Fruit fly (Drosophila melanogaster) whole organism, embryonic: ENCODE measurements around the gene blp.

ENCODE experiments used
- CG11696 ChIP-seq: fragments of 200-800 bp; sonication (Bioruptor generic); IDR thresholded peaks from 2 replicates; pipeline ENCODE4 v1.3.6; 2022; ENCODE audit warnings: missing biosample characterization, missing genetic modification characterization
- CG12942 ChIP-seq: fragments of 200-800 bp; sonication (Bioruptor generic); optimal IDR thresholded peaks from 3 replicates; lab custom pipeline; 2016; ENCODE audit warnings: missing biosample characterization, missing genetic modification characterization
- CG13287 ChIP-seq: fragments of 200-800 bp; sonication (Bioruptor generic); IDR thresholded peaks from 2 replicates; pipeline ENCODE4 v1.3.6; 2022; ENCODE audit warnings: missing biosample characterization, missing genetic modification characterization; ENCODE audit not compliant: partially characterized antibody
- CG14710 ChIP-seq: fragments of 200-800 bp; sonication (Bioruptor generic); optimal IDR thresholded peaks from 3 replicates; lab custom pipeline; 2019; ENCODE audit warnings: missing biosample characterization, mild to moderate bottlenecking, missing genetic modification characterization, moderate library complexity
- CG16813 ChIP-seq: fragments of 200-800 bp; sonication (Bioruptor generic); IDR thresholded peaks from 3 replicates; pipeline ENCODE4 v1.3.6; 2022; ENCODE audit warnings: missing biosample characterization, missing genetic modification characterization; ENCODE audit not compliant: partially characterized antibody
- CG2116 ChIP-seq: fragments of 200-800 bp; sonication (Bioruptor generic); optimal IDR thresholded peaks from 3 replicates; lab custom pipeline; 2018; ENCODE audit warnings: missing biosample characterization, mild to moderate bottlenecking, missing genetic modification characterization
- CG31388 ChIP-seq: fragments of 200-800 bp; sonication (Bioruptor generic); optimal IDR thresholded peaks from 2 replicates; lab custom pipeline; 2016; ENCODE audit warnings: missing biosample characterization, missing genetic modification characterization
- CG31441 ChIP-seq: fragments of 200-800 bp; sonication (Bioruptor generic); IDR thresholded peaks from 2 replicates; pipeline ENCODE4 v1.3.6; 2022; ENCODE audit warnings: missing biosample characterization, missing genetic modification characterization
- CG33557 ChIP-seq: fragments of 200-800 bp; sonication (Bioruptor generic); optimal IDR thresholded peaks from 2 replicates; lab custom pipeline; 2019; ENCODE audit warnings: missing biosample characterization, mild to moderate bottlenecking, missing genetic modification characterization, moderate library complexity
- CG4328 ChIP-seq: fragments of 200-800 bp; sonication (Bioruptor generic); optimal IDR thresholded peaks from 3 replicates; lab custom pipeline; 2017; ENCODE audit warnings: missing biosample characterization, missing genetic modification reagents, missing genetic modification characterization
- CG4617 ChIP-seq: fragments of 200-800 bp; sonication (Bioruptor generic); optimal IDR thresholded peaks from 3 replicates; lab custom pipeline; 2016; ENCODE audit warnings: missing biosample characterization, missing genetic modification characterization, borderline replicate concordance
- CG6175 ChIP-seq: fragments of 200-800 bp; sonication (Bioruptor generic); IDR thresholded peaks from 3 replicates; pipeline ENCODE4 v1.3.6; 2022; ENCODE audit warnings: missing biosample characterization, missing genetic modification characterization
- CG7987 ChIP-seq: fragments of 200-800 bp; sonication (Bioruptor generic); optimal IDR thresholded peaks from 2 replicates; lab custom pipeline; 2018; ENCODE audit warnings: missing biosample characterization, mild to moderate bottlenecking, missing genetic modification characterization, moderate library complexity
- CG8388 ChIP-seq: fragments of 200-800 bp; sonication (Bioruptor generic); optimal IDR thresholded peaks from 2 replicates; lab custom pipeline; 2019; ENCODE audit warnings: missing biosample characterization, mild to moderate bottlenecking, missing genetic modification characterization, moderate library complexity
- CG9609 ChIP-seq: fragments of 200-800 bp; sonication (Bioruptor generic); optimal IDR thresholded peaks from 3 replicates; lab custom pipeline; 2016; ENCODE audit warnings: missing biosample characterization, missing genetic modification characterization
- CG9797 ChIP-seq: fragments of 200-800 bp; sonication (Bioruptor generic); optimal IDR thresholded peaks from 3 replicates; lab custom pipeline; 2018; ENCODE audit warnings: missing biosample characterization, mild to moderate bottlenecking, missing genetic modification characterization
- CG9932 ChIP-seq: fragments of 200-800 bp; sonication (Bioruptor generic); IDR thresholded peaks from 2 replicates; pipeline ENCODE4 v1.3.6; 2022; ENCODE audit warnings: missing biosample characterization, missing genetic modification characterization
- Dbx ChIP-seq: fragments of 200-800 bp; sonication (Bioruptor generic); IDR thresholded peaks from 3 replicates; pipeline ENCODE4 v1.3.6; 2022; ENCODE audit warnings: missing biosample characterization, missing genetic modification characterization
- Dfd ChIP-seq, 2 experiments: fragments of >200 bp; optimal IDR thresholded peaks; 2 replicates each; lab custom pipeline; 2017; ENCODE audit warnings: missing biosample characterization in 2 of 2, missing genetic modification characterization in 2 of 2
- Dll ChIP-seq: fragments of 200-800 bp; sonication (Bioruptor generic); IDR thresholded peaks from 4 replicates; pipeline ENCODE4 v1.3.6; 2022; ENCODE audit warnings: missing biosample characterization, missing genetic modification characterization; ENCODE audit not compliant: partially characterized antibody
- Dp ChIP-seq: fragments of 200-800 bp; sonication (Bioruptor generic); optimal IDR thresholded peaks from 2 replicates; lab custom pipeline; 2018; ENCODE audit warnings: missing biosample characterization, mild to moderate bottlenecking, missing genetic modification characterization, moderate library complexity
- ERR ChIP-seq: fragments of 200-800 bp; sonication (Bioruptor generic); optimal IDR thresholded peaks from 2 replicates; lab custom pipeline; 2016; ENCODE audit warnings: missing biosample characterization, missing genetic modification characterization
- Fer2 ChIP-seq: fragments of 200-800 bp; sonication (Bioruptor generic); optimal IDR thresholded peaks from 2 replicates; lab custom pipeline; 2018; ENCODE audit warnings: missing biosample characterization, mild to moderate bottlenecking, missing genetic modification characterization, moderate library complexity
- HmgD ChIP-seq: fragments of 200-800 bp; sonication (Bioruptor generic); optimal IDR thresholded peaks from 3 replicates; lab custom pipeline; 2016; ENCODE audit warnings: missing biosample characterization, missing genetic modification characterization
- HmgZ ChIP-seq: fragments of 200-800 bp; sonication (Bioruptor generic); optimal IDR thresholded peaks from 2 replicates; lab custom pipeline; 2018; ENCODE audit warnings: missing biosample characterization, mild to moderate bottlenecking, missing genetic modification characterization
- Hsf ChIP-seq: fragments of 200-800 bp; sonication (Bioruptor generic); optimal IDR thresholded peaks from 3 replicates; lab custom pipeline; 2016; ENCODE audit warnings: missing biosample characterization, missing genetic modification characterization
- MBD-R2 ChIP-seq: fragments of 200-800 bp; sonication (Bioruptor generic); IDR thresholded peaks from 2 replicates; pipeline ENCODE4 v1.3.6; 2022; ENCODE audit warnings: missing biosample characterization, missing genetic modification characterization
- MTF-1 ChIP-seq: fragments of 200-800 bp; sonication (Bioruptor generic); optimal IDR thresholded peaks from 2 replicates; lab custom pipeline; 2018; ENCODE audit warnings: missing biosample characterization, mild to moderate bottlenecking, missing genetic modification characterization, borderline replicate concordance
- NFAT ChIP-seq: fragments of 200-800 bp; sonication (Bioruptor generic); IDR thresholded peaks from 2 replicates; pipeline ENCODE4 v1.3.6; 2022; ENCODE audit warnings: missing biosample characterization, missing genetic modification characterization
- Rfx ChIP-seq: fragments of 200-800 bp; sonication (Bioruptor generic); IDR thresholded peaks from 2 replicates; pipeline ENCODE4 v1.3.6; 2022; ENCODE audit warnings: missing biosample characterization, missing genetic modification characterization
- Vsx1 ChIP-seq: fragments of 200-800 bp; sonication (Bioruptor generic); optimal IDR thresholded peaks from 2 replicates; lab custom pipeline; 2017; ENCODE audit warnings: missing biosample characterization, mild to moderate bottlenecking, missing genetic modification characterization, missing genetic modification reagents
- Xbp1 ChIP-seq: fragments of 200-800 bp; sonication (Bioruptor generic); optimal IDR thresholded peaks from 3 replicates; lab custom pipeline; 2016; ENCODE audit warnings: missing biosample characterization, mild to moderate bottlenecking, missing genetic modification characterization
- YL-1 ChIP-seq: fragments of 200-800 bp; sonication (Bioruptor generic); optimal IDR thresholded peaks from 3 replicates; lab custom pipeline; 2017; ENCODE audit warnings: missing biosample characterization, mild to moderate bottlenecking, missing genetic modification characterization
- ab ChIP-seq: fragments of 200-800 bp; sonication (Bioruptor generic); optimal IDR thresholded peaks from 2 replicates; lab custom pipeline; 2016; ENCODE audit warnings: missing biosample characterization, missing genetic modification characterization
- chn ChIP-seq: fragments of 200-800 bp; sonication (Bioruptor generic); optimal IDR thresholded peaks from 2 replicates; lab custom pipeline; 2016; ENCODE audit warnings: missing biosample characterization, missing genetic modification characterization
- crc ChIP-seq: fragments of 200-800 bp; sonication (Bioruptor generic); optimal IDR thresholded peaks from 2 replicates; lab custom pipeline; 2016; ENCODE audit warnings: missing biosample characterization, missing genetic modification characterization
- emc ChIP-seq: fragments of 200-800 bp; sonication (Bioruptor generic); optimal IDR thresholded peaks from 2 replicates; lab custom pipeline; 2016; ENCODE audit warnings: missing biosample characterization, missing genetic modification characterization
- fu2 ChIP-seq: fragments of 200-800 bp; sonication (Bioruptor generic); optimal IDR thresholded peaks from 2 replicates; lab custom pipeline; 2016; ENCODE audit warnings: missing biosample characterization, missing genetic modification characterization
- gcm ChIP-seq: fragments of 200-800 bp; sonication (Bioruptor generic); optimal IDR thresholded peaks from 2 replicates; lab custom pipeline; 2019; ENCODE audit warnings: missing biosample characterization, mild to moderate bottlenecking, missing genetic modification characterization, moderate library complexity
- kah ChIP-seq: fragments of 200-800 bp; sonication (Bioruptor generic); optimal IDR thresholded peaks from 2 replicates; lab custom pipeline; 2018; ENCODE audit warnings: missing biosample characterization, mild to moderate bottlenecking, missing genetic modification characterization
- nerfin-2 ChIP-seq: fragments of 200-800 bp; sonication (Bioruptor generic); IDR thresholded peaks from 2 replicates; pipeline ENCODE4 v1.3.6; 2022; ENCODE audit warnings: missing biosample characterization, missing genetic modification characterization; ENCODE audit not compliant: partially characterized antibody
- peb ChIP-seq: fragments of 200-800 bp; sonication (Bioruptor generic); IDR thresholded peaks from 2 replicates; pipeline ENCODE4 v1.3.6; 2022; ENCODE audit warnings: missing biosample characterization, missing genetic modification characterization
- pfk ChIP-seq: fragments of 200-800 bp; sonication (Bioruptor generic); optimal IDR thresholded peaks from 2 replicates; lab custom pipeline; 2018; ENCODE audit warnings: missing biosample characterization, mild to moderate bottlenecking, missing genetic modification characterization, moderate library complexity
- prd ChIP-seq, 3 experiments: fragments of >200 bp in 2 of 3; fragments of 200-800 bp in 1 of 3; sonication (Bioruptor generic) in 1 of 3; optimal IDR thresholded peaks in 2 of 3; IDR thresholded peaks in 1 of 3; 2 replicates in 2 of 3; 3 replicates in 1 of 3; pipeline versions ENCODE4 v1.3.6 to Lab custom; 2017 to 2022; ENCODE audit warnings: missing biosample characterization in 1 of 3, missing genetic modification characterization in 1 of 3
- salm ChIP-seq: fragments of 200-800 bp; sonication (Bioruptor generic); optimal IDR thresholded peaks from 2 replicates; lab custom pipeline; 2018; ENCODE audit warnings: missing biosample characterization, mild to moderate bottlenecking, missing genetic modification characterization
- scrt ChIP-seq: fragments of 200-800 bp; sonication (Bioruptor generic); optimal IDR thresholded peaks from 2 replicates; lab custom pipeline; 2018; ENCODE audit warnings: missing biosample characterization, mild to moderate bottlenecking, missing genetic modification characterization, moderate library complexity
- slp2 ChIP-seq: fragments of 200-800 bp; sonication (Bioruptor generic); optimal IDR thresholded peaks from 2 replicates; lab custom pipeline; 2016; ENCODE audit warnings: missing biosample characterization, missing genetic modification characterization
- stwl ChIP-seq: fragments of 200-800 bp; sonication (Bioruptor generic); optimal IDR thresholded peaks from 3 replicates; lab custom pipeline; 2018; ENCODE audit warnings: missing biosample characterization, mild to moderate bottlenecking, missing genetic modification characterization, moderate library complexity
- zfh2 ChIP-seq: fragments of 200-800 bp; sonication (Bioruptor generic); optimal IDR thresholded peaks from 2 replicates; lab custom pipeline; 2016; ENCODE audit warnings: missing biosample characterization, missing genetic modification characterization

Gene blp

DNA sequence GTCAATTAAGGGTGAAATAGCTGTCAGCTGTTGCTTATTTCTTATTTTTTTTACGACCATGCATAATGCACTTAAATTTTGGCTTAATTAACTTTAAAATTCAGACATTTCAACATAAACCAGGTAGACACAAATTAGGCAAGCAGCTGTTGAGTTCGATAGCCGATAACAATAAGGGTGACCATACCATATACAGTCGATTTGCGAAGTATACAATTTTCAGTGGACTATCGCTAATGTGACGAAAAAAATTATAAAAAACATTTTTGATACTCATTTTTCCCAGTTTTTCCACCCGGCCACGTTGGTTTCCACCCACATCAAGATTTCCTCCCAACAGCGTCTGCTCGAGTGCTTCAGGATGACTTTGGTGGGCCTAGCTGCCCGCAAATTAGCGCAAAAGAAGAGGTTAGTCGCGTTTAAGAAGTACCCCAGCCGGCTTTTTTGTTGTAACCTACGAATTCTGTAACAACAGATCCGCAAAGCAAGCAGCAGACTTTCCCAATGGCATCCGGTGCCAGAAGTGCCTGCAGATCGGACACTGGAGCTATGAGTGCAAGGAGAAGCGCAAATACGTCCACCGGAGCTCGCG is 30.1 kb downstream of the blp start, which contains the start of the genes CG4287 and CG5516 (continued):
- TF ChIP-seq CG33557 (GFP tag; lab: Kevin White, UChicago): no peak
- no peak for TF ChIP-seq Rfx (GFP tag; lab: Robert Waterston, UW)
- TF ChIP-seq Vsx1 (GFP tag; lab: Kevin White, UChicago): peak; percentile 52
- peak; percentile 55 for TF ChIP-seq YL-1 (GFP tag; lab: Kevin White, UChicago)
- no peak for TF ChIP-seq Fer2 (tag; lab: Kevin White, UChicago)
- peak; percentile 7 for TF ChIP-seq Hsf (GFP tag; lab: Kevin White, UChicago)
- no peak for TF ChIP-seq peb (GFP tag; lab: Robert Waterston, UW)
- TF ChIP-seq fu2 (GFP tag; lab: Kevin White, UChicago): peak; percentile 24
- peak; percentile 8 for TF ChIP-seq CG9609 (GFP tag; lab: Kevin White, UChicago)
- peak; percentile 17 for TF ChIP-seq CG12942 (GFP tag; lab: Kevin White, UChicago)
- no peak for TF ChIP-seq CG7987 (GFP tag; lab: Kevin White, UChicago)
- no peak for TF ChIP-seq salm (tag; lab: Kevin White, UChicago)
- peak; percentile 46 for TF ChIP-seq Xbp1 (GFP tag; lab: Kevin White, UChicago)
- TF ChIP-seq CG11696 (GFP tag; lab: Robert Waterston, UW): no peak
- TF ChIP-seq chn (GFP tag; lab: Kevin White, UChicago): peak; percentile 25
- TF ChIP-seq MBD-R2 (GFP tag; lab: Robert Waterston, UW): peak; percentile 87
- TF ChIP-seq HmgD: peak; percentile 38
- TF ChIP-seq CG31441 (GFP tag; lab: Robert Waterston, UW): no peak
- no peak for TF ChIP-seq gcm
- TF ChIP-seq CG9932 (GFP tag; lab: Robert Waterston, UW): no peak; the same call in 1 of the 2 replicates
- no peak for TF ChIP-seq Dbx (GFP tag; lab: Robert Waterston, UW)
- no peak for TF ChIP-seq CG14710 (tag; lab: Kevin White, UChicago)
- TF ChIP-seq ERR (GFP tag; lab: Kevin White, UChicago): no peak
- no peak for TF ChIP-seq CG8388 (GFP tag; lab: Kevin White, UChicago)
- TF ChIP-seq stwl (tag; lab: Kevin White, UChicago): peak; percentile 62
- peak; percentile 25 for TF ChIP-seq HmgZ
- no peak for TF ChIP-seq slp2 (GFP tag; lab: Kevin White, UChicago)
- peak; percentile 39 for TF ChIP-seq zfh2 (GFP tag; lab: Kevin White, UChicago)
- TF ChIP-seq pfk (GFP tag; lab: Kevin White, UChicago): no peak
- peak; percentile 48; the same call in 1 of the 2 replicates for TF ChIP-seq nerfin-2 (GFP tag; lab: Robert Waterston, UW)
- peak; percentile 62 for TF ChIP-seq Dll
- TF ChIP-seq crc (GFP tag; lab: Kevin White, UChicago): peak; percentile 6
- TF ChIP-seq ab (GFP tag; lab: Kevin White, UChicago): no peak
- TF ChIP-seq CG13287: peak; percentile 63
- no peak for TF ChIP-seq CG6175 (GFP tag; lab: Robert Waterston, UW)
- no peak for TF ChIP-seq MTF-1 (GFP tag; lab: Kevin White, UChicago)
- TF ChIP-seq CG4328 (GFP tag; lab: Kevin White, UChicago): no peak
- TF ChIP-seq NFAT (GFP tag; lab: Robert Waterston, UW): peak; percentile 54; the same call in 1 of the 2 replicates
- no peak for TF ChIP-seq emc (GFP tag; lab: Kevin White, UChicago)
- peak; percentile 74 for TF ChIP-seq CG4617 (GFP tag; lab: Kevin White, UChicago)
- no peak for TF ChIP-seq scrt
- peak; percentile 37; the same call in 1 of the 3 replicates for TF ChIP-seq CG16813
- peak; percentile 24 for TF ChIP-seq Dp (GFP tag; lab: Kevin White, UChicago)
- no peak for TF ChIP-seq kah
- no peak for TF ChIP-seq prd (optimal IDR thresholded peaks at IDR 0.05; lab: Kevin White, UChicago)
- no peak for TF ChIP-seq prd (GFP tag; IDR thresholded peaks at IDR 0.05; lab: Robert Waterston, UW)
- no peak for TF ChIP-seq CG9797 (GFP tag; lab: Kevin White, UChicago)
- TF ChIP-seq CG31388 (GFP tag; lab: Kevin White, UChicago): no peak
- TF ChIP-seq Dfd (GFP tag; optimal IDR thresholded peaks at IDR 0.05; lab: Kevin White, UChicago): no peak
- TF ChIP-seq CG2116: peak; percentile 92
